Fruit fly (Drosophila melanogaster) whole organism, embryonic: ENCODE measurements around the gene Trm7-34.

Experiments
- Bdp1 ChIP-seq: fragments of 200-800 bp; sonication (Bioruptor generic); optimal IDR thresholded peaks from 3 replicates; lab custom pipeline; 2016; ENCODE audit warnings: missing biosample characterization, missing genetic modification characterization
- CG10274 ChIP-seq: fragments of 200-800 bp; sonication (Bioruptor generic); optimal IDR thresholded peaks from 3 replicates; lab custom pipeline; 2017; ENCODE audit warnings: missing biosample characterization, mild to moderate bottlenecking, missing genetic modification characterization
- CG10979 ChIP-seq: fragments of 200-800 bp; sonication (Bioruptor generic); optimal IDR thresholded peaks from 2 replicates; lab custom pipeline; 2018; ENCODE audit warnings: missing biosample characterization, mild to moderate bottlenecking, missing genetic modification characterization, moderate library complexity
- CG11093 ChIP-seq: fragments of 200-800 bp; sonication (Bioruptor generic); IDR thresholded peaks from 3 replicates; pipeline ENCODE4 v1.3.6; 2022; ENCODE audit warnings: missing biosample characterization, missing genetic modification characterization
- CG11456 ChIP-seq: fragments of 200-800 bp; sonication (Bioruptor generic); IDR thresholded peaks from 3 replicates; pipeline ENCODE4 v1.3.6; 2022; ENCODE audit warnings: missing biosample characterization, missing genetic modification characterization
- CG11560 ChIP-seq: fragments of 200-800 bp; sonication (Bioruptor generic); IDR thresholded peaks from 3 replicates; pipeline ENCODE4 v1.3.6; 2022; ENCODE audit warnings: missing biosample characterization, missing genetic modification characterization
- CG13894 ChIP-seq: fragments of 200-800 bp; sonication (Bioruptor generic); optimal IDR thresholded peaks from 3 replicates; lab custom pipeline; 2018; ENCODE audit warnings: missing biosample characterization, mild to moderate bottlenecking, missing genetic modification characterization, moderate library complexity
- CG15269 ChIP-seq: fragments of 200-800 bp; sonication (Bioruptor generic); optimal IDR thresholded peaks from 2 replicates; lab custom pipeline; 2018; ENCODE audit warnings: missing biosample characterization, mild to moderate bottlenecking, missing genetic modification characterization, moderate library complexity
- CG17912 ChIP-seq: fragments of 200-800 bp; sonication (Bioruptor generic); optimal IDR thresholded peaks from 2 replicates; lab custom pipeline; 2018; ENCODE audit warnings: missing biosample characterization, mild to moderate bottlenecking, missing genetic modification characterization
- CG18619 ChIP-seq: fragments of 200-800 bp; sonication (Bioruptor generic); optimal IDR thresholded peaks from 3 replicates; lab custom pipeline; 2017; ENCODE audit warnings: missing biosample characterization, mild to moderate bottlenecking, missing genetic modification characterization
- CG2129 ChIP-seq: fragments of 200-800 bp; sonication (Bioruptor generic); IDR thresholded peaks from 2 replicates; pipeline ENCODE4 v1.3.6; 2022; ENCODE audit warnings: missing biosample characterization, missing genetic modification characterization; ENCODE audit not compliant: partially characterized antibody
- CG30431 ChIP-seq: fragments of 200-800 bp; sonication (Bioruptor generic); optimal IDR thresholded peaks from 2 replicates; lab custom pipeline; 2017; ENCODE audit warnings: missing biosample characterization, missing genetic modification characterization
- CG32772 ChIP-seq: fragments of 200-800 bp; sonication (Bioruptor generic); IDR thresholded peaks from 2 replicates; pipeline ENCODE4 v1.3.6; 2022; ENCODE audit warnings: missing biosample characterization, missing genetic modification characterization
- CG42726 ChIP-seq: fragments of 200-800 bp; sonication (Bioruptor generic); IDR thresholded peaks from 2 replicates; pipeline ENCODE4 v1.3.6; 2022; ENCODE audit warnings: missing biosample characterization, missing genetic modification characterization; ENCODE audit not compliant: partially characterized antibody
- CG4424 ChIP-seq: fragments of 200-800 bp; sonication (Bioruptor generic); optimal IDR thresholded peaks from 3 replicates; lab custom pipeline; 2016; ENCODE audit warnings: missing biosample characterization, missing genetic modification characterization
- CG6854 ChIP-seq: fragments of 200-800 bp; sonication (Bioruptor generic); optimal IDR thresholded peaks from 3 replicates; lab custom pipeline; 2017; ENCODE audit warnings: missing biosample characterization, mild to moderate bottlenecking, missing genetic modification characterization
- CG7271 ChIP-seq: fragments of 200-800 bp; sonication (Bioruptor generic); optimal IDR thresholded peaks from 2 replicates; lab custom pipeline; 2018; ENCODE audit warnings: missing biosample characterization, mild to moderate bottlenecking, missing genetic modification characterization, moderate library complexity
- CG8478 ChIP-seq: fragments of >200 bp; optimal IDR thresholded peaks from 2 replicates; lab custom pipeline; 2018
- CG8944 ChIP-seq: fragments of 200-800 bp; sonication (Bioruptor generic); optimal IDR thresholded peaks from 3 replicates; lab custom pipeline; 2016; ENCODE audit warnings: missing biosample characterization, missing genetic modification characterization
- CG9932 ChIP-seq: fragments of 200-800 bp; sonication (Bioruptor generic); IDR thresholded peaks from 2 replicates; pipeline ENCODE4 v1.3.6; 2022; ENCODE audit warnings: missing biosample characterization, missing genetic modification characterization
- Deaf1 ChIP-seq: fragments of 200-800 bp; optimal IDR thresholded peaks from 3 replicates; lab custom pipeline; 2019; ENCODE audit warnings: missing biosample characterization, mild to moderate bottlenecking, missing genetic modification characterization, moderate library complexity
- E2f2 ChIP-seq: fragments of 200-800 bp; sonication (Bioruptor generic); IDR thresholded peaks from 2 replicates; pipeline ENCODE4 v1.3.6; 2022; ENCODE audit warnings: missing biosample characterization, missing genetic modification characterization
- Ets65A ChIP-seq: fragments of 200-800 bp; sonication (Bioruptor generic); peaks from one replicate; lab custom pipeline; 2016; ENCODE audit warnings: missing biosample characterization, missing genetic modification characterization
- HHEX ChIP-seq: fragments of 200-800 bp; sonication (Bioruptor generic); optimal IDR thresholded peaks from 3 replicates; lab custom pipeline; 2017; ENCODE audit warnings: missing biosample characterization, mild to moderate bottlenecking, missing genetic modification characterization, missing genetic modification reagents
- HLH3B ChIP-seq: fragments of 200-800 bp; sonication (Bioruptor generic); IDR thresholded peaks from 2 replicates; pipeline ENCODE4 v1.3.6; 2022; ENCODE audit warnings: missing biosample characterization, missing genetic modification characterization
- Hand ChIP-seq: fragments of 200-800 bp; sonication (Bioruptor generic); optimal IDR thresholded peaks from 2 replicates; lab custom pipeline; 2017; ENCODE audit warnings: mild to moderate bottlenecking, missing biosample characterization, missing genetic modification reagents, missing genetic modification characterization
- Hr51 ChIP-seq, 2 experiments: fragments of 200-800 bp; sonication (Bioruptor generic); optimal IDR thresholded peaks; 2 replicates in 1 of 2; 3 replicates in 1 of 2; lab custom pipeline; 2016 to 2018; ENCODE audit warnings: missing biosample characterization in 2 of 2, missing genetic modification characterization in 2 of 2, mild to moderate bottlenecking in 1 of 2, moderate library complexity in 1 of 2
- Med ChIP-seq: fragments of 200-800 bp; sonication (Bioruptor generic); peaks from one replicate; lab custom pipeline; 2016; ENCODE audit warnings: missing biosample characterization, missing genetic modification characterization, mild to moderate bottlenecking, inconsistent platforms, moderate library complexity
- Sox102F ChIP-seq: fragments of 200-800 bp; sonication (Bioruptor generic); optimal IDR thresholded peaks from 2 replicates; lab custom pipeline; 2018; ENCODE audit warnings: missing biosample characterization, mild to moderate bottlenecking, missing genetic modification characterization, moderate library complexity
- Taf1 ChIP-seq: fragments of 200-800 bp; sonication (Bioruptor generic); IDR thresholded peaks from 2 replicates; pipeline ENCODE4 v1.3.6; 2022; ENCODE audit warnings: missing biosample characterization, missing genetic modification characterization
- Xbp1 ChIP-seq: fragments of 200-800 bp; sonication (Bioruptor generic); optimal IDR thresholded peaks from 3 replicates; lab custom pipeline; 2016; ENCODE audit warnings: missing biosample characterization, mild to moderate bottlenecking, missing genetic modification characterization
- YL-1 ChIP-seq: fragments of 200-800 bp; sonication (Bioruptor generic); optimal IDR thresholded peaks from 3 replicates; lab custom pipeline; 2017; ENCODE audit warnings: missing biosample characterization, mild to moderate bottlenecking, missing genetic modification characterization
- bowl ChIP-seq: fragments of 200-800 bp; sonication (Bioruptor generic); IDR thresholded peaks from 2 replicates; pipeline ENCODE4 v1.3.6; 2022; ENCODE audit warnings: missing biosample characterization, missing genetic modification characterization
- caup ChIP-seq: fragments of 200-800 bp; sonication (Bioruptor generic); optimal IDR thresholded peaks from 3 replicates; lab custom pipeline; 2017; ENCODE audit warnings: missing biosample characterization, mild to moderate bottlenecking, missing genetic modification characterization, moderate library complexity; ENCODE audit not compliant: severe bottlenecking
- dmrt99B ChIP-seq: fragments of 200-800 bp; sonication (Bioruptor generic); optimal IDR thresholded peaks from 2 replicates; lab custom pipeline; 2018; ENCODE audit warnings: missing biosample characterization, mild to moderate bottlenecking, missing genetic modification characterization, moderate library complexity
- ftz-f1 ChIP-seq: fragments of 200-800 bp; sonication (Bioruptor generic); optimal IDR thresholded peaks from 2 replicates; lab custom pipeline; 2016; ENCODE audit warnings: missing biosample characterization, missing genetic modification characterization
- gem ChIP-seq: fragments of 200-800 bp; sonication (Bioruptor generic); optimal IDR thresholded peaks from 2 replicates; lab custom pipeline; 2019; ENCODE audit warnings: missing biosample characterization, mild to moderate bottlenecking, missing genetic modification characterization, moderate library complexity
- h ChIP-seq: fragments of >200 bp; optimal IDR thresholded peaks from 2 replicates; lab custom pipeline; 2017
- jing ChIP-seq: fragments of 200-800 bp; sonication (Bioruptor generic); optimal IDR thresholded peaks from 2 replicates; lab custom pipeline; 2018; ENCODE audit warnings: missing biosample characterization, mild to moderate bottlenecking, missing genetic modification characterization
- knrl ChIP-seq: fragments of 200-800 bp; sonication (Bioruptor generic); IDR thresholded peaks from 3 replicates; pipeline ENCODE4 v1.3.6; 2022; ENCODE audit warnings: missing biosample characterization, missing genetic modification characterization; ENCODE audit not compliant: partially characterized antibody
- pan ChIP-seq, 4 experiments: fragments of >200 bp in 3 of 4; fragments of 200-800 bp in 1 of 4; sonication (Bioruptor generic) in 1 of 4; optimal IDR thresholded peaks in 3 of 4; IDR thresholded peaks in 1 of 4; 2 replicates each; pipeline versions ENCODE4 v1.3.6 to Lab custom; 2017 to 2022; ENCODE audit warnings: missing biosample characterization in 2 of 4, missing genetic modification characterization in 2 of 4, mixed read lengths in 1 of 4
- prd ChIP-seq, 3 experiments: fragments of >200 bp in 2 of 3; fragments of 200-800 bp in 1 of 3; sonication (Bioruptor generic) in 1 of 3; optimal IDR thresholded peaks in 2 of 3; IDR thresholded peaks in 1 of 3; 2 replicates in 2 of 3; 3 replicates in 1 of 3; pipeline versions ENCODE4 v1.3.6 to Lab custom; 2017 to 2022; ENCODE audit warnings: missing biosample characterization in 1 of 3, missing genetic modification characterization in 1 of 3
- pzg ChIP-seq: fragments of 200-800 bp; sonication (Bioruptor generic); optimal IDR thresholded peaks from 3 replicates; lab custom pipeline; 2018; ENCODE audit warnings: missing biosample characterization, mild to moderate bottlenecking, missing genetic modification characterization, moderate library complexity
- salm ChIP-seq: fragments of 200-800 bp; sonication (Bioruptor generic); optimal IDR thresholded peaks from 2 replicates; lab custom pipeline; 2018; ENCODE audit warnings: missing biosample characterization, mild to moderate bottlenecking, missing genetic modification characterization
- slbo ChIP-seq: fragments of 200-800 bp; sonication (Bioruptor generic); IDR thresholded peaks from 2 replicates; pipeline ENCODE4 v1.3.6; 2022; ENCODE audit warnings: missing biosample characterization, missing genetic modification characterization
- slou ChIP-seq: fragments of 200-800 bp; sonication (Bioruptor generic); optimal IDR thresholded peaks from 3 replicates; lab custom pipeline; 2016; ENCODE audit warnings: missing biosample characterization, missing genetic modification characterization
- ttk ChIP-seq: fragments of 200-800 bp; sonication (Bioruptor generic); IDR thresholded peaks from 2 replicates; pipeline ENCODE4 v2.1.2; 2022; ENCODE audit warnings: missing biosample characterization, missing genetic modification characterization
- twi ChIP-seq: fragments of 200-800 bp; optimal IDR thresholded peaks from 2 replicates; lab custom pipeline; 2019; ENCODE audit warnings: missing biosample characterization, mild to moderate bottlenecking, missing genetic modification characterization, moderate library complexity
- yki ChIP-seq: fragments of >200 bp; optimal IDR thresholded peaks from 3 replicates; lab custom pipeline; 2018
- zen2 ChIP-seq: fragments of 200-800 bp; sonication (Bioruptor generic); IDR thresholded peaks from 3 replicates; pipeline ENCODE4 v1.3.6; 2022; ENCODE audit warnings: missing biosample characterization, missing genetic modification characterization; ENCODE audit not compliant: partially characterized antibody

Trm7-34 gene

dm6 chr3R:21176663-21177145 is 43.0 kb upstream of the Trm7-34 start (continued):
- no peak for TF ChIP-seq ttk (GFP tag; lab: Robert Waterston, UW)
- TF ChIP-seq prd (optimal IDR thresholded peaks at IDR 0.05; lab: Kevin White, UChicago), result no peak
- TF ChIP-seq prd (GFP tag; IDR thresholded peaks at IDR 0.05; lab: Robert Waterston, UW), result no peak; the same call in 2 of the 3 replicates
- no peak for TF ChIP-seq Taf1 (GFP tag; lab: Robert Waterston, UW)
- TF ChIP-seq CG11093 (GFP tag; lab: Robert Waterston, UW), result no peak
- no peak for TF ChIP-seq salm (tag; lab: Kevin White, UChicago)
- TF ChIP-seq CG8478 (lab: Kevin White, UChicago), result no peak
- peak; percentile 33 for TF ChIP-seq gem (tag; lab: Kevin White, UChicago)
- TF ChIP-seq pzg (GFP tag; lab: Kevin White, UChicago), result no peak
- TF ChIP-seq Xbp1, result peak; percentile 13
- peak; percentile 85 for TF ChIP-seq Med
- TF ChIP-seq Sox102F (GFP tag; lab: Kevin White, UChicago), result peak; percentile 13
- TF ChIP-seq yki, result no peak
- TF ChIP-seq dmrt99B, result peak; percentile 30
- no peak for TF ChIP-seq knrl (GFP tag; lab: Robert Waterston, UW)
- no peak for TF ChIP-seq CG17912 (GFP tag; lab: Kevin White, UChicago)
- TF ChIP-seq CG42726 (GFP tag; lab: Robert Waterston, UW), result no peak
- peak; percentile 20 for TF ChIP-seq Ets65A (GFP tag; lab: Kevin White, UChicago)
- peak; percentile 37 for TF ChIP-seq HHEX
- TF ChIP-seq Hand (GFP tag; lab: Kevin White, UChicago), result peak; percentile 21
- TF ChIP-seq CG15269 (tag; lab: Kevin White, UChicago), result peak; percentile 12
- TF ChIP-seq CG10979 (tag; lab: Kevin White, UChicago), result peak; percentile 19
- no peak for TF ChIP-seq CG8944 (GFP tag; lab: Kevin White, UChicago)
- TF ChIP-seq CG9932 (GFP tag; lab: Robert Waterston, UW), result peak; percentile 43; the same call in 1 of the 2 replicates
- no peak for TF ChIP-seq pan (optimal IDR thresholded peaks at IDR 0.05; lab: Kevin White, UChicago)
- peak in 1 of 2 experiments; percentile 32 for TF ChIP-seq pan (GFP tag; optimal IDR thresholded peaks at IDR 0.05 in 1 of 2, IDR thresholded peaks at IDR 0.05 in 1 of 2)
- peak; percentile 5 for TF ChIP-seq CG4424 (GFP tag; lab: Kevin White, UChicago)
- TF ChIP-seq CG13894, result peak; percentile 89
- TF ChIP-seq Bdp1 (GFP tag; lab: Kevin White, UChicago), result no peak
- TF ChIP-seq slbo (GFP tag; lab: Robert Waterston, UW), result peak; percentile 25
- TF ChIP-seq slou (GFP tag; lab: Kevin White, UChicago), result no peak
- TF ChIP-seq jing (GFP tag; lab: Kevin White, UChicago), result no peak
- TF ChIP-seq CG10274 (GFP tag; lab: Kevin White, UChicago), result no peak
- TF ChIP-seq CG18619 (GFP tag; lab: Kevin White, UChicago), result peak; percentile 44
- TF ChIP-seq HLH3B (GFP tag; lab: Robert Waterston, UW), result peak; percentile 55; the same call in 1 of the 2 replicates
- no peak for TF ChIP-seq Deaf1
- no peak for TF ChIP-seq twi (tag; lab: Kevin White, UChicago)
- TF ChIP-seq zen2 (GFP tag; lab: Robert Waterston, UW), result no peak
- TF ChIP-seq CG30431 (GFP tag; lab: Kevin White, UChicago), result no peak
- TF ChIP-seq CG11560, result no peak
- peak in 1 of 2 experiments; percentile 3 for TF ChIP-seq Hr51 (GFP tag; optimal IDR thresholded peaks at IDR 0.05; lab: Kevin White, UChicago)
- no peak for TF ChIP-seq ftz-f1 (GFP tag; lab: Kevin White, UChicago)
- TF ChIP-seq bowl (GFP tag; lab: Robert Waterston, UW), result no peak
- no peak for TF ChIP-seq h (lab: Kevin White, UChicago)
- no peak for TF ChIP-seq CG7271 (tag; lab: Kevin White, UChicago)
- no peak for TF ChIP-seq CG11456
- no peak for TF ChIP-seq CG2129 (GFP tag; lab: Robert Waterston, UW)
- TF ChIP-seq YL-1 (GFP tag; lab: Kevin White, UChicago), result no peak
- peak; percentile 42 for TF ChIP-seq CG6854 (GFP tag; lab: Kevin White, UChicago)
- no peak for TF ChIP-seq CG32772 (GFP tag; lab: Robert Waterston, UW)
- no peak for TF ChIP-seq E2f2 (GFP tag; lab: Robert Waterston, UW)
- TF ChIP-seq caup (GFP tag; lab: Kevin White, UChicago), result peak; percentile 36
